Worm (Caenorhabditis elegans): ENCODE results near the gene ZK616.3.

ce11 chrIV:5405345-5405744, 8.5 kb downstream of the ZK616.3 start, which contains the start of gene ZK616.61:
- TF ChIP-seq snpc-4 (GFP tag; optimal IDR thresholded peaks at IDR 0.05) (no peak), snpc-4 (tag; optimal IDR thresholded peaks at IDR 0.05) (no peak), ama-1 (optimal IDR thresholded peaks at IDR 0.05) (no peak), ama-1 (GFP tag; optimal IDR thresholded peaks at IDR 0.05) (no peak)

All from whole organism, young adult.